Fruit fly (Drosophila melanogaster) whole organism, wandering third instar larva: ENCODE measurements around the gene Nmd3.

Experiments
- Abd-B ChIP-seq: fragments of >200 bp; optimal IDR thresholded peaks from 2 replicates; lab custom pipeline; 2017; ENCODE audit warnings: missing biosample characterization, missing genetic modification characterization
- CG9705 ChIP-seq: fragments of 200-800 bp; sonication (Bioruptor generic); optimal IDR thresholded peaks from 2 replicates; lab custom pipeline; 2018; ENCODE audit warnings: missing biosample characterization, mild to moderate bottlenecking, missing genetic modification characterization
- CrebA ChIP-seq: fragments of 200-800 bp; sonication (Bioruptor generic); optimal IDR thresholded peaks from 2 replicates; lab custom pipeline; 2016; ENCODE audit warnings: missing biosample characterization, mild to moderate bottlenecking, missing genetic modification characterization, borderline replicate concordance
- Dif ChIP-seq: fragments of 200-275, 200-300 bp; sonication (Bioruptor generic); optimal IDR thresholded peaks from 2 replicates; lab custom pipeline; 2018; ENCODE audit warnings: missing biosample characterization, missing genetic modification characterization; ENCODE audit not compliant: partially characterized antibody
- GATAd ChIP-seq: sonication (Bioruptor generic); optimal IDR thresholded peaks from 2 replicates; lab custom pipeline; 2016; ENCODE audit warnings: missing biosample characterization, missing genetic modification characterization
- HLH106 ChIP-seq: fragments of 200-800 bp; optimal IDR thresholded peaks from 3 replicates; lab custom pipeline; 2019; ENCODE audit warnings: missing biosample characterization, mild to moderate bottlenecking, missing genetic modification characterization, moderate library complexity
- Hnf4 ChIP-seq: fragments of 200-800 bp; sonication (Bioruptor generic); optimal IDR thresholded peaks from 2 replicates; lab custom pipeline; 2016; ENCODE audit warnings: missing biosample characterization, mild to moderate bottlenecking, missing genetic modification characterization
- Hr78 ChIP-seq: fragments of >200 bp; optimal IDR thresholded peaks from 2 replicates; lab custom pipeline; 2017; ENCODE audit warnings: missing biosample characterization, missing genetic modification characterization
- Hr83 ChIP-seq: fragments of 200-300 bp; sonication (Bioruptor generic); optimal IDR thresholded peaks from 2 replicates; lab custom pipeline; 2016; ENCODE audit warnings: missing biosample characterization, mild to moderate bottlenecking, missing genetic modification characterization, moderate library complexity; ENCODE audit not compliant: poor library complexity, severe bottlenecking
- Jra ChIP-seq: sonication (Bioruptor generic); optimal IDR thresholded peaks from 2 replicates; lab custom pipeline; 2016; ENCODE audit warnings: missing biosample characterization, missing genetic modification characterization
- Myc ChIP-seq: fragments of >200 bp; optimal IDR thresholded peaks from 2 replicates; lab custom pipeline; 2017
- N ChIP-seq: fragments of >200 bp; optimal IDR thresholded peaks from 2 replicates; lab custom pipeline; 2018; ENCODE audit warnings: missing biosample characterization, missing external identifiers, missing genetic modification characterization
- OdsH ChIP-seq: fragments of 200-800 bp; sonication (Bioruptor generic); optimal IDR thresholded peaks from 2 replicates; lab custom pipeline; 2016; ENCODE audit warnings: missing biosample characterization, mild to moderate bottlenecking, missing genetic modification characterization
- Rel ChIP-seq, 2 experiments: fragments of 200-800 bp; sonication (Bioruptor generic) in 1 of 2; optimal IDR thresholded peaks; 2 replicates in 1 of 2; 3 replicates in 1 of 2; lab custom pipeline; 2016 to 2019; ENCODE audit warnings: mild to moderate bottlenecking in 2 of 2, missing biosample characterization in 2 of 2, missing genetic modification characterization in 2 of 2, moderate library complexity in 1 of 2
- Vsx2 ChIP-seq: fragments of 200-300, 225-300 bp; sonication (Bioruptor generic); optimal IDR thresholded peaks from 2 replicates; lab custom pipeline; 2018; ENCODE audit warnings: missing biosample characterization, missing genetic modification characterization; ENCODE audit not compliant: partially characterized antibody
- br ChIP-seq: fragments of 200-800 bp; sonication (Bioruptor generic); optimal IDR thresholded peaks from 2 replicates; lab custom pipeline; 2016; ENCODE audit warnings: missing biosample characterization, missing genetic modification characterization
- brk ChIP-seq: fragments of 200-800 bp; sonication (Bioruptor generic); optimal IDR thresholded peaks from 2 replicates; lab custom pipeline; 2016; ENCODE audit warnings: missing biosample characterization, mild to moderate bottlenecking, missing genetic modification characterization
- dl ChIP-seq, 2 experiments: fragments of 175-275, 200-275 bp in 1 of 2; fragments of 200-275 bp in 1 of 2; sonication (Bioruptor generic); optimal IDR thresholded peaks; lab custom pipeline; 2018; ENCODE audit warnings: mild to moderate bottlenecking in 2 of 2, missing biosample characterization in 2 of 2, missing genetic modification characterization in 2 of 2, moderate library complexity in 2 of 2; ENCODE audit not compliant: partially characterized antibody in 2 of 2, insufficient read depth in 1 of 2
- dmrt93B ChIP-seq: fragments of 200-800 bp; sonication (Bioruptor generic); optimal IDR thresholded peaks from 2 replicates; lab custom pipeline; 2018; ENCODE audit warnings: missing biosample characterization, mild to moderate bottlenecking, missing genetic modification characterization
- dsf ChIP-seq: sonication (Bioruptor generic); optimal IDR thresholded peaks from 2 replicates; lab custom pipeline; 2016; ENCODE audit warnings: missing biosample characterization, missing genetic modification characterization, borderline replicate concordance
- ey ChIP-seq: fragments of 200-800 bp; sonication (Bioruptor generic); optimal IDR thresholded peaks from 2 replicates; lab custom pipeline; 2016; ENCODE audit warnings: missing biosample characterization, missing genetic modification characterization
- h ChIP-seq: fragments of 200-800 bp; sonication (Bioruptor generic); optimal IDR thresholded peaks from 3 replicates; lab custom pipeline; 2016; ENCODE audit warnings: missing biosample characterization, mild to moderate bottlenecking, missing genetic modification characterization
- lola ChIP-seq: fragments of >200 bp; optimal IDR thresholded peaks from 2 replicates; lab custom pipeline; 2017; ENCODE audit warnings: missing biosample characterization, missing genetic modification characterization
- psq ChIP-seq: fragments of 200-800 bp; sonication (Bioruptor generic); optimal IDR thresholded peaks from 3 replicates; lab custom pipeline; 2017; ENCODE audit warnings: missing biosample characterization, mild to moderate bottlenecking, missing genetic modification characterization, moderate library complexity
- rgr ChIP-seq: fragments of 200-800 bp; sonication (Bioruptor generic); optimal IDR thresholded peaks from 3 replicates; lab custom pipeline; 2016; ENCODE audit warnings: missing biosample characterization, mild to moderate bottlenecking, missing genetic modification characterization
- sage ChIP-seq: fragments of 200-800 bp; sonication (Bioruptor generic); optimal IDR thresholded peaks from 2 replicates; lab custom pipeline; 2016; ENCODE audit warnings: missing biosample characterization, mild to moderate bottlenecking, missing genetic modification characterization
- sv ChIP-seq: fragments of 200-800 bp; sonication (Bioruptor generic); optimal IDR thresholded peaks from 3 replicates; lab custom pipeline; 2016; ENCODE audit warnings: missing biosample characterization, missing genetic modification characterization
- usp ChIP-seq: fragments of >200 bp; optimal IDR thresholded peaks from 2 replicates; lab custom pipeline; 2017; ENCODE audit warnings: missing biosample characterization, missing genetic modification characterization
- woc ChIP-seq: sonication (Bioruptor generic); optimal IDR thresholded peaks from 2 replicates; lab custom pipeline; 2016; ENCODE audit warnings: missing biosample characterization, mild to moderate bottlenecking, missing genetic modification characterization

Nmd3 gene

dm6 chrX:2221598-2221997 is 37.1 kb upstream of the Nmd3 start:
- no peak for TF ChIP-seq N (GFP tag; lab: Kevin White, UChicago)
- no peak for TF ChIP-seq Hr83
- no peak for TF ChIP-seq Abd-B
- TF ChIP-seq Dif, result no peak
- TF ChIP-seq OdsH, result no peak
- no peak for TF ChIP-seq dmrt93B (GFP tag; lab: Kevin White, UChicago)
- TF ChIP-seq br (GFP tag; lab: Kevin White, UChicago), result no peak
- no peak for TF ChIP-seq HLH106 (tag; lab: Kevin White, UChicago)
- TF ChIP-seq GATAd (GFP tag; lab: Kevin White, UChicago), result no peak
- TF ChIP-seq lola (GFP tag; lab: Kevin White, UChicago), result no peak
- no peak for TF ChIP-seq Vsx2 (GFP tag; lab: Kevin White, UChicago)
- no peak for TF ChIP-seq dsf (GFP tag; lab: Kevin White, UChicago)
- TF ChIP-seq ey (GFP tag; lab: Kevin White, UChicago), result no peak
- TF ChIP-seq Myc (lab: Kevin White, UChicago), result no peak
- no peak for TF ChIP-seq sv (GFP tag; lab: Kevin White, UChicago)

DNA sequence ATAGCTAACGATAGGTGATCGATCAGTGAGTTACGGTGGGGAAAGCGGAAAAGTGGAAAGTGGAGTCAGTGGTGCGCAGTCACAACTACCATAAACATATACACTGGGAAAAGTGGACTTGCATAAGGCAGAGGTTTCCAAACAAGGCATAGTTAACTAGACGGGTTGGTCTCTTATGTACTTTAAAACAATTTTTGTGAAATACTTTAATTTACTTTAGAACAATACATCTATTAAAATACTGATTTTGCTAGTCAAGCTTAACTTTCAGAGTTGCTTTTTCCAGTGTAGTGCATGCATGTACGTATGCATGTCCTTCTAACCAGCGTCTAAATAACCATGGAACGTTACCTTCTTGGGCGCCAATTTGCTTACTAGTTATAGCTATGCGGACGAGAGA is 35.4 kb upstream of the Nmd3 start:
- TF ChIP-seq N (GFP tag; lab: Kevin White, UChicago) (no peak), Jra (GFP tag; lab: Kevin White, UChicago) (no peak), Abd-B (no peak), brk (GFP tag; lab: Kevin White, UChicago) (no peak), sv (GFP tag; lab: Kevin White, UChicago) (no peak), psq (GFP tag; lab: Kevin White, UChicago) (no peak), Hnf4 (GFP tag; lab: Kevin White, UChicago) (no peak), lola (GFP tag; lab: Kevin White, UChicago) (no peak), CrebA (GFP tag; lab: Kevin White, UChicago) (no peak), Rel (GFP tag; optimal IDR thresholded peaks at IDR 0.05; lab: Kevin White, UChicago) (no peak), Rel (tag; optimal IDR thresholded peaks at IDR 0.05; lab: Kevin White, UChicago) (no peak), rgr (no peak), Hr83 (no peak), sage (GFP tag; lab: Kevin White, UChicago) (no peak), Myc (lab: Kevin White, UChicago) (no peak), dl (GFP tag; optimal IDR thresholded peaks at IDR 0.05; lab: Kevin White, UChicago; ENCODE audit: insufficient read depth in 1 of 2, partially characterized antibody in 2 of 2) (no peak)

DNA sequence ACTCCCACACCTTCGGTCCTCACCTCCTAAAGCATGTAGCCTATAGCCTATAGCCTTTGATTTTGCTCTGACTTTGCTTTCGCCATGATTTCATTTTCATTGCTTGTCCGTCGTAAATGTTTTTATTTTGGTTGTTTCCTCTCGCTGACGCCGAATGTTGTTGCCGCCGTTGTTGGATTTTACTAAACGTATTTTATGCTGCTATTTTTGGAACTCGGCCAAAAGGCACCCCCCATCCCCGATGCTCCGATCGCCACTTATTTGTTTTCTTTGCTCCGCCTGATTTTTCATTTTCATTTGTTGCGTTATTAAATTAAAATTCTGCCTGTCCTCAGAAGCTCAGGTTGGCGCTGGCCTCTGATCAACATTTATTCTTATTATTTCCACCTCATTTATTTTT is 34.8 kb upstream of the Nmd3 start:
- no peak for TF ChIP-seq woc (GFP tag; lab: Kevin White, UChicago)

DNA sequence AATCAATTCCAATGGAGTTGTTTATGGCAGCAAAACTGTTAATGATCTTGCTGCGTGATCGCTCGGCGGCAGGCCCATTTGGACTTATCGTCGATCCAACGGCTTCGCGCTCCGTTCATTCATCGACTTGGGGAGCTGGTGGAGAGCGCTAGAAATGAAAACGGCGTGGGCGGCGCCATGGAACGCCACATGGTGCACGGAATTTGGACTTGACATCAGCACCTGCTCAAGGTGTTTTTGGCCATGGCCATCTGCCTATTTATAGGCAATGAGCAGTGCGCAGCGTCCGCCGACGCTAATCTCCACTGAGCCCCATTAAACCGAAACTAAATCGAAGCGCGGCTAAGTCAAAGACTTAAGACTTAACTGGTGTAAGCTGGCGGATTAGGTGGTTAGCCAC is 34.0 kb upstream of the Nmd3 start:
- no peak for TF ChIP-seq Jra (GFP tag; lab: Kevin White, UChicago)
- no peak for TF ChIP-seq h
- TF ChIP-seq Hr83, result no peak
- TF ChIP-seq Vsx2 (GFP tag; lab: Kevin White, UChicago), result no peak
- TF ChIP-seq sage (GFP tag; lab: Kevin White, UChicago), result no peak
- TF ChIP-seq, all 38 proteins: peak for 0

- TF ChIP-seq Hr78 (GFP tag; lab: Kevin White, UChicago) (no peak), Rel (GFP tag; optimal IDR thresholded peaks at IDR 0.05; lab: Kevin White, UChicago) (no peak), Rel (tag; optimal IDR thresholded peaks at IDR 0.05; lab: Kevin White, UChicago) (no peak), usp (GFP tag; lab: Kevin White, UChicago) (no peak), Vsx2 (GFP tag; lab: Kevin White, UChicago) (no peak), CG9705 (GFP tag; lab: Kevin White, UChicago) (no peak)
These were observed 29.4 kb upstream of the Nmd3 start, which contains the start of gene SmydA-8 for dm6 chrX:2213759-2214406. TSS of gene SmydA-8 (minus strand) at chrX:2213809.
